Fruit fly (Drosophila melanogaster) whole organism, embryonic: ENCODE results near the gene Ugt36D1.

Source experiments
- CG10979 ChIP-seq: fragments of 200-800 bp; sonication (Bioruptor generic); optimal IDR thresholded peaks from 2 replicates; lab custom pipeline; 2018; ENCODE audit warnings: missing biosample characterization, mild to moderate bottlenecking, missing genetic modification characterization, moderate library complexity
- CG11504 ChIP-seq: fragments of 200-800 bp; sonication (Bioruptor generic); optimal IDR thresholded peaks from 3 replicates; lab custom pipeline; 2019; ENCODE audit warnings: missing biosample characterization, mild to moderate bottlenecking, missing genetic modification characterization, moderate library complexity
- CG12236 ChIP-seq: fragments of 200-800 bp; sonication (Bioruptor generic); optimal IDR thresholded peaks from 2 replicates; lab custom pipeline; 2016; ENCODE audit warnings: missing biosample characterization, missing genetic modification characterization
- CG12391 ChIP-seq: fragments of 200-800 bp; sonication (Bioruptor generic); optimal IDR thresholded peaks from 3 replicates; lab custom pipeline; 2018; ENCODE audit warnings: missing biosample characterization, mild to moderate bottlenecking, missing genetic modification characterization, moderate library complexity
- CG12744 ChIP-seq: fragments of 200-800 bp; sonication (Bioruptor generic); optimal IDR thresholded peaks from 2 replicates; lab custom pipeline; 2016; ENCODE audit warnings: missing biosample characterization, missing genetic modification characterization
- CG12942 ChIP-seq: fragments of 200-800 bp; sonication (Bioruptor generic); optimal IDR thresholded peaks from 3 replicates; lab custom pipeline; 2016; ENCODE audit warnings: missing biosample characterization, missing genetic modification characterization
- CG15269 ChIP-seq: fragments of 200-800 bp; sonication (Bioruptor generic); optimal IDR thresholded peaks from 2 replicates; lab custom pipeline; 2018; ENCODE audit warnings: missing biosample characterization, mild to moderate bottlenecking, missing genetic modification characterization, moderate library complexity
- CG17328 ChIP-seq: fragments of 200-800 bp; sonication (Bioruptor generic); IDR thresholded peaks from 2 replicates; pipeline ENCODE4 v1.3.6; 2022; ENCODE audit warnings: missing biosample characterization, missing genetic modification characterization
- CG17359 ChIP-seq: fragments of 200-800 bp; sonication (Bioruptor generic); optimal IDR thresholded peaks from 3 replicates; lab custom pipeline; 2018; ENCODE audit warnings: missing biosample characterization, mild to moderate bottlenecking, missing genetic modification characterization, moderate library complexity
- CG18599 ChIP-seq: fragments of 200-800 bp; sonication (Bioruptor generic); optimal IDR thresholded peaks from 3 replicates; lab custom pipeline; 2017; ENCODE audit warnings: missing biosample characterization, missing genetic modification characterization, mild to moderate bottlenecking, moderate library complexity, missing genetic modification reagents
- CG3281 ChIP-seq: fragments of 200-800 bp; sonication (Bioruptor generic); optimal IDR thresholded peaks from 3 replicates; lab custom pipeline; 2017; ENCODE audit warnings: missing biosample characterization, mild to moderate bottlenecking, missing genetic modification characterization
- CG34376 ChIP-seq: fragments of 200-800 bp; sonication (Bioruptor generic); optimal IDR thresholded peaks from 2 replicates; lab custom pipeline; 2018; ENCODE audit warnings: missing biosample characterization, mild to moderate bottlenecking, missing genetic modification characterization
- CG3726 ChIP-seq: fragments of 200-800 bp; sonication (Bioruptor generic); IDR thresholded peaks from 3 replicates; pipeline ENCODE4, ENCODE4 v1.3.6; 2022; ENCODE audit warnings: missing biosample characterization, missing genetic modification characterization
- CG3847 ChIP-seq: fragments of 200-800 bp; sonication (Bioruptor generic); IDR thresholded peaks from 2 replicates; pipeline ENCODE4 v1.3.6; 2022; ENCODE audit warnings: missing biosample characterization, missing genetic modification characterization
- CG6254 ChIP-seq: fragments of 200-800 bp; sonication (Bioruptor generic); optimal IDR thresholded peaks from 3 replicates; lab custom pipeline; 2017; ENCODE audit warnings: mild to moderate bottlenecking, missing biosample characterization, missing genetic modification reagents, missing genetic modification characterization
- CG6272 ChIP-seq: fragments of 200-800 bp; sonication (Bioruptor generic); IDR thresholded peaks from 2 replicates; pipeline ENCODE4 v1.3.6; 2022; ENCODE audit warnings: missing biosample characterization, missing genetic modification characterization
- CG8089 ChIP-seq: fragments of 200-800 bp; sonication (Bioruptor generic); optimal IDR thresholded peaks from 3 replicates; lab custom pipeline; 2016; ENCODE audit warnings: missing biosample characterization, missing genetic modification characterization
- CG9876 ChIP-seq: fragments of 200-800 bp; sonication (Bioruptor generic); optimal IDR thresholded peaks from 2 replicates; lab custom pipeline; 2016; ENCODE audit warnings: missing biosample characterization, missing genetic modification characterization
- CoRest ChIP-seq: fragments of 200-800 bp; sonication (Bioruptor generic); optimal IDR thresholded peaks from 3 replicates; lab custom pipeline; 2018; ENCODE audit warnings: missing biosample characterization, mild to moderate bottlenecking, missing genetic modification characterization, moderate library complexity
- E2f2 ChIP-seq: fragments of 200-800 bp; sonication (Bioruptor generic); IDR thresholded peaks from 2 replicates; pipeline ENCODE4 v1.3.6; 2022; ENCODE audit warnings: missing biosample characterization, missing genetic modification characterization
- GATAe ChIP-seq: fragments of 200-800 bp; sonication (Bioruptor generic); conservative IDR thresholded peaks from 2 replicates; pipeline ENCODE4 v1.3.6; 2022; ENCODE audit warnings: missing biosample characterization, missing genetic modification characterization
- Gsc ChIP-seq: fragments of 200-800 bp; sonication (Bioruptor generic); IDR thresholded peaks from 2 replicates; pipeline ENCODE4 v1.3.6; 2022; ENCODE audit warnings: missing biosample characterization, missing genetic modification characterization
- HLHmδ ChIP-seq: fragments of 200-800 bp; sonication (Bioruptor generic); optimal IDR thresholded peaks from 2 replicates; lab custom pipeline; 2018; ENCODE audit warnings: missing biosample characterization, mild to moderate bottlenecking, missing genetic modification characterization, moderate library complexity
- Hand ChIP-seq: fragments of 200-800 bp; sonication (Bioruptor generic); optimal IDR thresholded peaks from 2 replicates; lab custom pipeline; 2017; ENCODE audit warnings: mild to moderate bottlenecking, missing biosample characterization, missing genetic modification reagents, missing genetic modification characterization
- Lpt ChIP-seq: fragments of >200 bp; optimal IDR thresholded peaks from 2 replicates; lab custom pipeline; 2018; ENCODE audit warnings: missing biosample characterization, missing genetic modification characterization
- NC2α ChIP-seq: fragments of 200-800 bp; sonication (Bioruptor generic); optimal IDR thresholded peaks from 2 replicates; lab custom pipeline; 2016; ENCODE audit warnings: missing biosample characterization, missing genetic modification characterization
- NK7.1 ChIP-seq: fragments of 200-800 bp; sonication (Bioruptor generic); optimal IDR thresholded peaks from 3 replicates; lab custom pipeline; 2016; ENCODE audit warnings: missing biosample characterization, missing genetic modification characterization
- NfI ChIP-seq: fragments of 200-800 bp; sonication (Bioruptor generic); optimal IDR thresholded peaks from 3 replicates; lab custom pipeline; 2018; ENCODE audit warnings: missing biosample characterization, mild to moderate bottlenecking, missing genetic modification characterization, moderate library complexity
- Opbp ChIP-seq: fragments of 200-800 bp; sonication (Bioruptor generic); IDR thresholded peaks from 3 replicates; pipeline ENCODE4 v1.3.6; 2022; ENCODE audit warnings: missing biosample characterization, missing genetic modification characterization; ENCODE audit not compliant: partially characterized antibody
- YL-1 ChIP-seq: fragments of 200-800 bp; sonication (Bioruptor generic); optimal IDR thresholded peaks from 3 replicates; lab custom pipeline; 2017; ENCODE audit warnings: missing biosample characterization, mild to moderate bottlenecking, missing genetic modification characterization
- ci ChIP-seq: fragments of 200-800 bp; sonication (Bioruptor generic); IDR thresholded peaks from 3 replicates; pipeline ENCODE4 v1.3.6; 2022; ENCODE audit warnings: missing biosample characterization, missing genetic modification characterization
- dmrt99B ChIP-seq: fragments of 200-800 bp; sonication (Bioruptor generic); optimal IDR thresholded peaks from 2 replicates; lab custom pipeline; 2018; ENCODE audit warnings: missing biosample characterization, mild to moderate bottlenecking, missing genetic modification characterization, moderate library complexity
- en ChIP-seq: fragments of 200-800 bp; sonication (Bioruptor generic); optimal IDR thresholded peaks from 2 replicates; lab custom pipeline; 2016; ENCODE audit warnings: missing biosample characterization, missing genetic modification characterization
- fd102C ChIP-seq: fragments of 200-800 bp; sonication (Bioruptor generic); optimal IDR thresholded peaks from 2 replicates; lab custom pipeline; 2018; ENCODE audit warnings: missing biosample characterization, mild to moderate bottlenecking, missing genetic modification characterization, moderate library complexity
- gcm ChIP-seq: fragments of 200-800 bp; sonication (Bioruptor generic); optimal IDR thresholded peaks from 2 replicates; lab custom pipeline; 2019; ENCODE audit warnings: missing biosample characterization, mild to moderate bottlenecking, missing genetic modification characterization, moderate library complexity
- gsb-n ChIP-seq: fragments of 200-800 bp; sonication (Bioruptor generic); optimal IDR thresholded peaks from 3 replicates; lab custom pipeline; 2018; ENCODE audit warnings: missing biosample characterization, mild to moderate bottlenecking, missing genetic modification characterization
- hb ChIP-seq: fragments of 200-800 bp; sonication (Bioruptor generic); IDR thresholded peaks from 3 replicates; pipeline ENCODE4 v1.3.6; 2022; ENCODE audit warnings: missing biosample characterization, missing genetic modification characterization; ENCODE audit not compliant: partially characterized antibody
- knrl ChIP-seq: fragments of 200-800 bp; sonication (Bioruptor generic); IDR thresholded peaks from 3 replicates; pipeline ENCODE4 v1.3.6; 2022; ENCODE audit warnings: missing biosample characterization, missing genetic modification characterization; ENCODE audit not compliant: partially characterized antibody
- lbe ChIP-seq: fragments of 200-800 bp; sonication (Bioruptor generic); optimal IDR thresholded peaks from 2 replicates; lab custom pipeline; 2016; ENCODE audit warnings: missing biosample characterization, mild to moderate bottlenecking, missing genetic modification characterization
- mam ChIP-seq: fragments of 200-800 bp; sonication (Bioruptor generic); optimal IDR thresholded peaks from 3 replicates; lab custom pipeline; 2016; ENCODE audit warnings: missing biosample characterization, missing genetic modification characterization
- nerfin-2 ChIP-seq: fragments of 200-800 bp; sonication (Bioruptor generic); IDR thresholded peaks from 2 replicates; pipeline ENCODE4 v1.3.6; 2022; ENCODE audit warnings: missing biosample characterization, missing genetic modification characterization; ENCODE audit not compliant: partially characterized antibody
- peb ChIP-seq: fragments of 200-800 bp; sonication (Bioruptor generic); IDR thresholded peaks from 2 replicates; pipeline ENCODE4 v1.3.6; 2022; ENCODE audit warnings: missing biosample characterization, missing genetic modification characterization
- pnt ChIP-seq: fragments of 200-800 bp; sonication (Bioruptor generic); optimal IDR thresholded peaks from 3 replicates; lab custom pipeline; 2016; ENCODE audit warnings: missing biosample characterization, missing genetic modification characterization
- prd ChIP-seq, 3 experiments: fragments of >200 bp in 2 of 3; fragments of 200-800 bp in 1 of 3; sonication (Bioruptor generic) in 1 of 3; optimal IDR thresholded peaks in 2 of 3; IDR thresholded peaks in 1 of 3; 2 replicates in 2 of 3; 3 replicates in 1 of 3; pipeline versions ENCODE4 v1.3.6 to Lab custom; 2017 to 2022; ENCODE audit warnings: missing biosample characterization in 1 of 3, missing genetic modification characterization in 1 of 3
- pros ChIP-seq: fragments of 200-800 bp; sonication (Bioruptor generic); optimal IDR thresholded peaks from 3 replicates; lab custom pipeline; 2019; ENCODE audit warnings: missing biosample characterization, mild to moderate bottlenecking, missing genetic modification characterization, moderate library complexity
- scrt ChIP-seq: fragments of 200-800 bp; sonication (Bioruptor generic); optimal IDR thresholded peaks from 2 replicates; lab custom pipeline; 2018; ENCODE audit warnings: missing biosample characterization, mild to moderate bottlenecking, missing genetic modification characterization, moderate library complexity
- seq ChIP-seq: fragments of 200-800 bp; sonication (Bioruptor generic); IDR thresholded peaks from 2 replicates; pipeline ENCODE4 v1.3.6; 2022; ENCODE audit warnings: missing biosample characterization, missing genetic modification characterization
- sima ChIP-seq: fragments of 200-800 bp; sonication (Bioruptor generic); optimal IDR thresholded peaks from 2 replicates; lab custom pipeline; 2016; ENCODE audit warnings: missing biosample characterization, missing genetic modification characterization
- wek ChIP-seq: fragments of 200-800 bp; sonication (Bioruptor generic); optimal IDR thresholded peaks from 3 replicates; lab custom pipeline; 2018; ENCODE audit warnings: missing biosample characterization, mild to moderate bottlenecking, missing genetic modification characterization, moderate library complexity
- yki ChIP-seq: fragments of >200 bp; optimal IDR thresholded peaks from 3 replicates; lab custom pipeline; 2018

Ugt36D1 gene

DNA sequence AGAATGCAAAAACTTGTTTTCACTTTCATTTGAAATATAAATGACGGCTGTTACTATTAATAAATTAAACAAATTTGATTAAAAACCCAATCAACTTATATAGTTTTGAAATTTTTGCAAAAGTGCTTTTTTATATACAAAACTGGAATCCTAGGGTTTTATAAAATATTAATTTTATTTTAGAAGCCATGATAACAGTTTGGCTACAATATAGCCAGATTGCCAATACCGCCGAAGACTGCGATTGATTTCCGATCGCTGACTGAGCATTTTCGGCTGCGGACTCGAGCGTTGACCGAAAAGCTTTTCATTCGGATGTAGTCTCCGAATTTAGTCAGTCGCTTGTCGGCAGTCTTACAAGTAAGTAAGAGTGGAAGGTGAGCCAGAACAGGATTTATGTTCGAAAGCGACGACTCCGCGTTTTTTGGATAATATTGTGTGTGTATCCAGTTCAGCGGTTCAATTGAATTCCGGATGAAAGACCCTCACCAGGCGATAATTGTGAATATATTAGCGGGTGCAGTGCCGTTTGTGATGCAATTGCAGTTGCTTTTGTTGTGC lies at the start of gene Ugt36D1 (continued):
- TF ChIP-seq CoRest (tag; lab: Kevin White, UChicago) (no peak), CG3281 (GFP tag; lab: Kevin White, UChicago) (peak; percentile 0), CG8089 (no peak), GATAe (GFP tag; lab: Robert Waterston, UW) (no peak), Opbp (GFP tag; lab: Robert Waterston, UW) (0 out of 3 replicates have a peak, but pooled peaks have one; percentile 31), CG3726 (GFP tag; lab: Robert Waterston, UW) (no peak), mam (no peak), knrl (GFP tag; lab: Robert Waterston, UW) (no peak), E2f2 (GFP tag; lab: Robert Waterston, UW) (no peak), peb (GFP tag; lab: Robert Waterston, UW) (no peak), CG11504 (no peak), nerfin-2 (GFP tag; lab: Robert Waterston, UW) (no peak), NK7.1 (no peak), CG34376 (GFP tag; lab: Kevin White, UChicago) (no peak), NfI (GFP tag; lab: Kevin White, UChicago) (peak; percentile 39), HLHmδ (GFP tag; lab: Kevin White, UChicago) (no peak), CG3847 (GFP tag; lab: Robert Waterston, UW) (no peak), CG12391 (tag; lab: Kevin White, UChicago) (no peak), CG12744 (GFP tag; lab: Kevin White, UChicago) (no peak), YL-1 (no peak), CG9876 (GFP tag; lab: Kevin White, UChicago) (no peak), fd102C (GFP tag; lab: Kevin White, UChicago) (no peak), Lpt (GFP tag; lab: Kevin White, UChicago) (no peak), CG17328 (no peak), seq (no peak), CG18599 (GFP tag; lab: Kevin White, UChicago) (no peak), ci (peak; percentile 74; the same call in 2 of the 3 replicates), en (GFP tag; lab: Kevin White, UChicago) (no peak), pnt (GFP tag; lab: Kevin White, UChicago) (no peak), wek (GFP tag; lab: Kevin White, UChicago) (peak; percentile 8), CG17359 (no peak), CG12942 (no peak), CG12236 (no peak), CG6254 (GFP tag; lab: Kevin White, UChicago) (no peak), sima (GFP tag; lab: Kevin White, UChicago) (no peak), Gsc (GFP tag; lab: Robert Waterston, UW) (no peak), pros (GFP tag; lab: Kevin White, UChicago) (no peak), lbe (GFP tag; lab: Kevin White, UChicago) (peak; percentile 50), gsb-n (no peak), CG6272 (no peak), Hand (GFP tag; lab: Kevin White, UChicago) (no peak), dmrt99B (tag; lab: Kevin White, UChicago) (no peak), gcm (GFP tag; lab: Kevin White, UChicago) (no peak), CG10979 (tag; lab: Kevin White, UChicago) (no peak), hb (no peak), CG15269 (peak; percentile 18), prd (optimal IDR thresholded peaks at IDR 0.05; lab: Kevin White, UChicago) (no peak), prd (GFP tag; IDR thresholded peaks at IDR 0.05; lab: Robert Waterston, UW) (no peak), NC2α (no peak), yki (lab: Kevin White, UChicago) (no peak), scrt (GFP tag; lab: Kevin White, UChicago) (no peak)
